Worm (Caenorhabditis elegans) whole organism, midembryonic: ENCODE data around the gene F46H5.11.

ENCODE experiments used
- T22C8.4 ChIP-seq: fragments of 200-800 bp; sonication (Bioruptor generic); IDR thresholded peaks from 2 replicates; pipeline ENCODE4 v1.3.6; 2022; ENCODE audit warnings: missing genetic modification characterization, missing compliant biosample characterization
- cog-1 ChIP-seq: sonication (generic microtip); optimal IDR thresholded peaks from 2 replicates; lab custom pipeline; 2016; ENCODE audit warnings: missing genetic modification characterization, missing compliant biosample characterization
- flt-1 ChIP-seq: fragments of 200-800 bp; sonication (Bioruptor generic); IDR thresholded peaks from 2 replicates; pipeline ENCODE4 v1.3.6; 2022; ENCODE audit warnings: missing genetic modification characterization, missing compliant biosample characterization
- klf-2 ChIP-seq: fragments of 200-800 bp; sonication (Bioruptor generic); conservative IDR thresholded peaks from 2 replicates; pipeline ENCODE4 v1.3.6; 2022; ENCODE audit warnings: missing genetic modification reagents, missing genetic modification characterization, missing compliant biosample characterization
- med-1 ChIP-seq: sonication (generic microtip); optimal IDR thresholded peaks from 2 replicates; lab custom pipeline; 2017; ENCODE audit warnings: missing genetic modification characterization, mild to moderate bottlenecking, missing compliant biosample characterization, antibody characterized with exemption, missing genetic modification reagents; ENCODE audit not compliant: insufficient read depth
- ref-1 ChIP-seq: fragments of 200-800 bp; sonication (Bioruptor generic); conservative IDR thresholded peaks from 2 replicates; pipeline ENCODE4 v1.3.6; 2022; ENCODE audit warnings: missing genetic modification reagents, missing genetic modification characterization, missing compliant biosample characterization
- tab-1 ChIP-seq: fragments of 200-800 bp; sonication (Bioruptor generic); IDR thresholded peaks from 2 replicates; pipeline ENCODE4 v1.3.6; 2022; ENCODE audit warnings: missing genetic modification characterization, missing compliant biosample characterization
- ztf-23 ChIP-seq: fragments of 200-800 bp; sonication (Bioruptor generic); IDR thresholded peaks from 2 replicates; pipeline ENCODE4 v1.3.6; 2022; ENCODE audit warnings: missing genetic modification reagents, missing genetic modification characterization, missing compliant biosample characterization
- ztf-29 ChIP-seq: fragments of 200-800 bp; sonication (Bioruptor generic); IDR thresholded peaks from 2 replicates; pipeline ENCODE4 v1.3.6; 2022; ENCODE audit warnings: missing genetic modification reagents, missing genetic modification characterization, missing compliant biosample characterization

The F46H5.11 gene

DNA sequence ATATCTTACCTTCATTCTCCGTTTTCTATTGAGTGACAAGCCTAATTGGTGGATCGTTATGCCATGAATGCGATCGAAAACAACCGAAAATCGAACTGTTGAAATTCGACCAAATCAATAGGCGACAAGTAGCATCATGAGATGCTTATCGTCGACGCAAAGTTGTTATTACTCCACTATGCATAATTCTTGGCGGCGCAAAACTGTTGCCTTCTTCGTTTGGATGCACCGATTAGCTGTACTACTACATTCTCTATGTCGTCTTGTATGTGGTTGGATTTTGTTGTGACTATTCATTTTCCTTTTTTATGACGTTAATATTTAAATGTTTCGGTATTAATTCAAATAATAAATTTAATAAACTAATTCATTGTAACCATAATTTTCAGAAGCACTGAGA is at the start of gene F46H5.11:
F46H5.11 (minus strand) TSS at position 101 of the 400 bp plus-strand sequence.
- TF ChIP-seq cog-1 (tag; lab: Kevin White, UChicago) (no peak), ref-1 (GFP tag; lab: Robert Waterston, UW) (no peak), ztf-29 (GFP tag; lab: Robert Waterston, UW) (no peak), flt-1 (GFP tag; lab: Robert Waterston, UW) (no peak), med-1 (GFP tag; lab: Kevin White, UChicago) (no peak), tab-1 (GFP tag; lab: Robert Waterston, UW) (no peak), ztf-23 (GFP tag; lab: Robert Waterston, UW) (no peak), T22C8.4 (GFP tag; lab: Robert Waterston, UW) (no peak), klf-2 (GFP tag; lab: Robert Waterston, UW) (no peak)

DNA sequence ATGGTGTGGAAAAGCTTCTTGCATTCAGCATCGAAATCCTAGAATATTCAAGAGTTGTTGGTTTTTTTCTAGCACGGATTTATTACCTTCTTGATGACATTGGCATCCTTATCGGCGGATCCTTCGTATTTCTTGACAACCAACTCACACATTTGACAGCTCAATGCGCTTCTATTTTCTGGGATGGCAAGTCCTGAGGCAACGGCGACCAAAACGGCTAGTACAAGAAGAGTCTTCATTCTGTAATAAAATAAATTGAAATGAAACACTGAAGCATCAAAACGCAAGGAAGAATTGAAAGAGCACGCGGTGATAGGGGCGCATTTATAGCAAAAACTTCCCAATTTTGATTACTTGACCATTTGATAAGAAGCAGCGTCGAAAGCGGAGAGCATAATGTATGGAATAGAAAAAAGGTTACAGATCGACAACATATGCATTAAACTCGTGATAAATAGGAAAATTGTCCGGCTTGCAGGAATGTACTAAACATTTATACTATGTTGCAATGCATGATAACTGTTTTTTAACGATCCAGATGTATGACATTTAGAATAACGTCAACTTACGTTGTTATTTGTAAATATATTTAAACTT is 48.3 kb upstream of the F46H5.11 start, which contains the start of gene spp-5:
spp-5 (minus strand) TSS at position 240 of the 597 bp plus-strand sequence.
- no peak for TF ChIP-seq klf-2 (GFP tag; lab: Robert Waterston, UW)
- no peak for TF ChIP-seq med-1 (GFP tag; lab: Kevin White, UChicago)
- no peak for TF ChIP-seq ztf-29 (GFP tag; lab: Robert Waterston, UW)
- TF ChIP-seq tab-1 (GFP tag; lab: Robert Waterston, UW): no peak
- no peak for TF ChIP-seq cog-1 (tag; lab: Kevin White, UChicago)

DNA sequence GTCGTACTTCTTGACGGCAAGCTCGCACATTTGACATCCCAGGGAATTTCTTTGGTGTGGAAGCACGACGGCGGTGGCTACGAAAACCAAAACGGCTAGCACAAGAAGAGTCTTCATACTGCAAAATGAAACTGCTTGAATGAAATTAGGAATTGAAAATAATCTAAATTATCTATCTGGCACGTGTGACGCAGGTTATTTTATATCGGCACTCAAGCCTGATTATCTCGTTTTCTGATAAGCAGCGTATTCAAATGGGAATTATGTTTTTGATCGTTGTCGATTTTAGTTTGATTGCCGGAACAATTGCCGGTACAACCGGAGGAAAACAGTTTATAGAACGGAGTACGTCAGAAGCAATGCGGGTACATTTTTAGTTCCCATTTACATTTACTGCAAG is 46.8 kb upstream of the F46H5.11 start, which contains the start of gene spp-4:
spp-4 (minus strand) TSS at position 118 of the 400 bp plus-strand sequence.
- TF ChIP-seq med-1 (GFP tag; lab: Kevin White, UChicago): no peak
- TF ChIP-seq T22C8.4 (GFP tag; lab: Robert Waterston, UW): no peak
- no peak for TF ChIP-seq cog-1 (tag; lab: Kevin White, UChicago)

DNA sequence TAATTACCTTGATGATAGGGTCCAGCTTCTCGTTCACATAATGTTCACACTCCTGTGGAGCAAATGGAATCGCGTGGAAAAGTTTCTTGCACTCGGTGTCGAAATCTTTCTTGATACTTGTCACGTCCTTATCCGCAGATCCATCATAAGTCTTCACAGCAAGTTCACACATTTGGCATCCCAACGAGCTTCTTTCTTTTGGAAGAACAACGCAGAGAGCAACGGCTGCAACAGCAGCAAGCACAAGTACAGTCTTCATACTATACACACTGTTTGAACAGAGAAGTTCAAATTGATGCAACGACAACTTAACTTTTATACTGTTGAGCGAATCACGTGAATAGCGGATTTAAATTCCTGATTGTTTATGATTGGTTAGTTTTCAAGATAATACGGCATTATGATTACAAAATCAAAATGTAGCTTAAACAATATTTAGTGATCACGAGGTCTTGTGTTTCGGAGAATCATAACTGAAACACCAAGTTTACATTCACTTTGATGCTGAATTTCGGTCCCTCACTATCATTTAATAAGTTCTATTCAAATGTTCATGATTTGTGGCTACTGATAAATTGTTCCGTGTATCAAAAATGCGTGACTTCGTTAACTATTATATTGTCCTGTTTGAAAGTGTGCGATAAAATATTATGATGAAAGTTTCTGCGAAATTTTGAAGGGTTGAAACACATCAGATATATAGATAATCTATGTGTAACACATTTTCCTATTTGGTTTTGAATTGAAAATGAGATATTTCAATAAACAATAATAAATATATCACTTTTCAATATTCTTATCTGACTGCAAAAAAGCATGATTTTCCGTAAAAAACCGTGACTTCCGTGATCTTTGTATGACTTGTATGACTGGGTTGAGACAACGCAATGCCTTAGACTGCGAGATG is 44.9 kb upstream of the F46H5.11 start, which contains the start of the genes spp-2 and spp-6:
spp-2 (minus strand) TSS at position 334 of the 907 bp plus-strand sequence.
spp-6 (plus strand) TSS at position 857 of the 907 bp plus-strand sequence.
- TF ChIP-seq klf-2 (GFP tag; lab: Robert Waterston, UW): no peak
- TF ChIP-seq flt-1 (GFP tag; lab: Robert Waterston, UW): no peak
- TF ChIP-seq cog-1 (tag; lab: Kevin White, UChicago): no peak
- TF ChIP-seq ztf-29 (GFP tag; lab: Robert Waterston, UW): no peak
- no peak for TF ChIP-seq med-1 (GFP tag; lab: Kevin White, UChicago)
- TF ChIP-seq T22C8.4 (GFP tag; lab: Robert Waterston, UW): no peak
- TF ChIP-seq tab-1 (GFP tag; lab: Robert Waterston, UW): no peak
- TF ChIP-seq ztf-23 (GFP tag; lab: Robert Waterston, UW): no peak
- TF ChIP-seq ref-1 (GFP tag; lab: Robert Waterston, UW): no peak

DNA sequence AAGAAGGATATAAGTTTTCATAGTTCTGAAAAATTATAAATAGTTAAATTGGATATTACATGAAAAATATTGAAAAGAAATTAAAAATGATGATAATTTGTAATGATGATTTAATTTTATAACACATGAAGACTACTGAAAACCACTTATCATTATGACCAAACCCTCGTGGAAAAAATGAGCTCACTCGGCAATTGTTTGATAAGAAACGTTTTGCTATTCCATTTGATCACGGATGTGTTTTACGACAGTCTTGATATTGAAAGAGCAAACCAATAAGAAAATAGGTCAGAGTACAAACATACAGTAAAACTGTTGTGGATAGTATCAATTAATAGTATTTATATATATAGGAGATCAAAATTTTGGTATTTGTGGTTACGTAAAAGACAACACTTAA is 43.5 kb upstream of the F46H5.11 start, which contains the start of gene spp-3:
spp-3 (minus strand) TSS at position 25 of the 400 bp plus-strand sequence.
- TF ChIP-seq klf-2 (GFP tag; lab: Robert Waterston, UW) (no peak), flt-1 (GFP tag; lab: Robert Waterston, UW) (no peak), ref-1 (GFP tag; lab: Robert Waterston, UW) (no peak), ztf-23 (GFP tag; lab: Robert Waterston, UW) (no peak), med-1 (GFP tag; lab: Kevin White, UChicago) (no peak), cog-1 (tag; lab: Kevin White, UChicago) (no peak), tab-1 (GFP tag; lab: Robert Waterston, UW) (no peak), T22C8.4 (GFP tag; lab: Robert Waterston, UW) (no peak), ztf-29 (GFP tag; lab: Robert Waterston, UW) (no peak)

DNA sequence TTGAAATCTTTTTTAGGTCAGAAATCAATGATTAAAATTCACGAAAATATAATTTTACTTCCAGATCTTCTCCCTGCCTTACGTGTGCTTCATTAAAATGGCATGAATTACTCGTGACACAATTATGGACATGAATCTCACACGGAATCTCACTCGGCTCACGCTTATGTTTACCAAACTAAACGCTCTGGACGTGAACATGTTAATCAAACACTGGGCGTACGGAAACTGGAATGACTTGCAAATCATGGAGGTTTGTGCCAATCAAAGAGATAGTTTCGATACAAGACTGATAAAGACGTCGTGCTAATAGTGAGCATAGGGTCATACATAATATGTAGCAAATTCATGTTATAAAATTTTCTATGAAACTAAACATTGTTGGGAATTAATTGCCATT is 42.7 kb upstream of the F46H5.11 start:
- TF ChIP-seq cog-1 (tag; lab: Kevin White, UChicago): no peak
- TF ChIP-seq flt-1 (GFP tag; lab: Robert Waterston, UW): no peak
- no peak for TF ChIP-seq ref-1 (GFP tag; lab: Robert Waterston, UW)
- no peak for TF ChIP-seq ztf-23 (GFP tag; lab: Robert Waterston, UW)
- TF ChIP-seq klf-2 (GFP tag; lab: Robert Waterston, UW): no peak
- TF ChIP-seq med-1 (GFP tag; lab: Kevin White, UChicago): no peak
- no peak for TF ChIP-seq ztf-29 (GFP tag; lab: Robert Waterston, UW)
- no peak for TF ChIP-seq tab-1 (GFP tag; lab: Robert Waterston, UW)
- TF ChIP-seq T22C8.4 (GFP tag; lab: Robert Waterston, UW): no peak

DNA sequence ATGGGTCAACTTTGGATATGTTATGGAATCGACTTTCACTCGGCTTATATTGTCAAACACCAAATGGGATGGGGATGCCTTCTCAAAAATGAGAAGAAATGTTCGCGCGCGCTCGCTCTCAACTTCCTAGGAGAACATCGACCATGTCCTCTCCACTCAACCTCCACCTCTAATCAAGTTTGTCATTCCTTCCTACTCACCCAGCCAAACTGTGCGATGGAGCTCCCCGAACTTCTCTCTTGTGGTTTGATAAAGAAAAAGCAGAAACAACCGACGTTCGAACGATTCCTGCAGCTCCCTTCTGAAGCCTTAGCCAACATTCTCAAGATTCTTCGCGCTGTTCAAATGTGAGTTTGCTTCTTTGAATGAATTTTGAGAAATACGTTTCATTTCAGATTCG is 41.4 kb upstream of the F46H5.11 start:
- no peak for TF ChIP-seq cog-1 (tag; lab: Kevin White, UChicago)
- TF ChIP-seq ztf-29 (GFP tag; lab: Robert Waterston, UW): no peak

DNA sequence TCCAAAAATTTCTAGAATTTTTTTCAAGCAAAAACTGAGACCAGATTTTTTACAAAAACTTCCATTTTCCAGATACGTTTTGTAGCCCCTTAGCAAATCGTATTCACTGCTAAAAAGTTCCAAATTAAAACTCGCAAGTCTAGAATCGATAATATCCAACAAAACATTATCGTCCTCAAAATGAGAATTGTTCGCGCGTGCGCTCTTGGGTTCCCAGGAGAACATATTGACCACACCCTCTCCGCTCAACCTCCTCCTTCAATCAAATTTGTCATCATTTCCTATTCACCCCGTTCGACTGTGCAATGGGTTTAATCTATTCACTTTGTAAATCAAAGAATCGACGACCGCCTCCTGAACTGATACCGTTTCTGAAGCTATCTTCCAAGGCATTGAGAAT is 40.0 kb upstream of the F46H5.11 start:
- TF ChIP-seq flt-1 (GFP tag; lab: Robert Waterston, UW) (no peak), ztf-29 (GFP tag; lab: Robert Waterston, UW) (no peak), cog-1 (tag; lab: Kevin White, UChicago) (no peak), klf-2 (GFP tag; lab: Robert Waterston, UW) (no peak), ztf-23 (GFP tag; lab: Robert Waterston, UW) (no peak), tab-1 (GFP tag; lab: Robert Waterston, UW) (no peak), ref-1 (GFP tag; lab: Robert Waterston, UW) (no peak), med-1 (GFP tag; lab: Kevin White, UChicago) (no peak), T22C8.4 (GFP tag; lab: Robert Waterston, UW) (no peak)
